Worm (Caenorhabditis elegans): ENCODE results near the gene srxa-19.

DNA sequence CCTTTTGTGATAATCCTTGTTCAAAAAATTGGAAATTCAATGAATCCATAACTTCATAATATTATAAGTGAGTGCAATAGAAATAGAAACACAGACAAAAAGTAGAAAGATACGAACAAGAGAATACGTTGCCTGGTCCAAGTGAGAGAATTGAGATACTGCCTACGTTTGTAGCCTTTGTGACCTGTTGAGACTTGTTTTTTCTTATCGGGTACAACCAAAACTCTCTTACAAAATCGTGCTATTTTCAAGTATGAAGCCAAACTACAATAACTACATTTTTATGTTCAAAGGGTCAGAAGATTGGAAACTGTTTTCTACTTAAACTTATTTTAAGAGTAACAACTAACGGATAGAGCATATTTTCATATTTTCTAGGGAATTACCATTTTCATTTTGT is 40.9 kb downstream of the srxa-19 start, which contains the start of gene nhr-205:
- TF ChIP-seq lsy-2 (tag; optimal IDR thresholded peaks at IDR 0.05) (no peak), alr-1 (tag; optimal IDR thresholded peaks at IDR 0.05) (no peak), nhr-10 (tag; optimal IDR thresholded peaks at IDR 0.05) (no peak), R02D3.7 (tag; optimal IDR thresholded peaks at IDR 0.05) (no peak), ceh-82 (tag; optimal IDR thresholded peaks at IDR 0.05) (no peak), lin-39 (tag; optimal IDR thresholded peaks at IDR 0.05) (no peak), ama-1 (optimal IDR thresholded peaks at IDR 0.05) (no peak)

All from whole organism, L2 larva.